Worm (Caenorhabditis elegans) whole organism, young adult: ENCODE results near the gene srr-4.
A peak's percentile ranks its signal among the peaks of the same experiment; 100 is the strongest.

ENCODE experiments used
- F10E7.11 ChIP-seq: sonication (generic microtip); optimal IDR thresholded peaks from 2 replicates; lab custom pipeline; 2017; ENCODE audit warnings: mild to moderate bottlenecking, missing genetic modification characterization, moderate library complexity, missing compliant biosample characterization
- F39B2.1 ChIP-seq: fragments of 200-800 bp; sonication (Bioruptor generic); IDR thresholded peaks from 2 replicates; pipeline ENCODE4 v1.3.6; 2022; ENCODE audit warnings: missing genetic modification reagents, missing genetic modification characterization, missing compliant biosample characterization
- F57A8.1 ChIP-seq: fragments of 200-800 bp; sonication (Bioruptor generic); optimal IDR thresholded peaks from 2 replicates; lab custom pipeline; 2018; ENCODE audit warnings: mild to moderate bottlenecking, missing genetic modification characterization, moderate library complexity, missing compliant biosample characterization
- F57C9.4 ChIP-seq: sonication (generic microtip); optimal IDR thresholded peaks from 2 replicates; lab custom pipeline; 2017; ENCODE audit warnings: mild to moderate bottlenecking, missing genetic modification characterization, missing compliant biosample characterization
- Y79H2A.3 ChIP-seq: fragments of 200-800 bp; sonication (Bioruptor generic); conservative IDR thresholded peaks from 2 replicates; pipeline ENCODE4 v1.3.6; 2022; ENCODE audit warnings: missing genetic modification reagents, missing genetic modification characterization, missing compliant biosample characterization
- attf-5 ChIP-seq: fragments of 200-800 bp; sonication (Bioruptor generic); optimal IDR thresholded peaks from 2 replicates; lab custom pipeline; 2018; ENCODE audit warnings: mild to moderate bottlenecking, missing genetic modification characterization, missing compliant biosample characterization
- cebp-1 ChIP-seq, 2 experiments: fragments of 200-800 bp in 1 of 2; sonication (Bioruptor generic) in 1 of 2; sonication (generic microtip) in 1 of 2; IDR thresholded peaks in 1 of 2; optimal IDR thresholded peaks in 1 of 2; 2 replicates each; pipeline versions ENCODE4 v1.3.6 to Lab custom; 2017 to 2022; ENCODE audit warnings: missing compliant biosample characterization in 2 of 2, missing genetic modification characterization in 2 of 2, mild to moderate bottlenecking in 1 of 2, missing genetic modification reagents in 1 of 2, moderate library complexity in 1 of 2
- ekl-4 ChIP-seq: fragments of 200-800 bp; sonication (Bioruptor generic); IDR thresholded peaks from 2 replicates; pipeline ENCODE4 v1.3.6; 2022; ENCODE audit warnings: missing genetic modification reagents, missing genetic modification characterization, missing compliant biosample characterization
- ets-4 ChIP-seq: fragments of 200-800 bp; sonication (Bioruptor generic); optimal IDR thresholded peaks from 2 replicates; lab custom pipeline; 2018; ENCODE audit warnings: mild to moderate bottlenecking, missing genetic modification characterization, missing compliant biosample characterization
- fkh-3 ChIP-seq: sonication (generic microtip); optimal IDR thresholded peaks from 2 replicates; lab custom pipeline; 2016; ENCODE audit warnings: mild to moderate bottlenecking, missing genetic modification characterization, missing compliant biosample characterization
- hsf-1 ChIP-seq: fragments of 200-800 bp; sonication (Bioruptor generic); IDR thresholded peaks from 2 replicates; pipeline ENCODE4 v1.3.6; 2022; ENCODE audit warnings: missing genetic modification reagents, missing genetic modification characterization, missing compliant biosample characterization
- lsl-1 ChIP-seq: fragments of 200-800 bp; sonication (Bioruptor generic); optimal IDR thresholded peaks from 2 replicates; lab custom pipeline; 2018; ENCODE audit warnings: mild to moderate bottlenecking, missing genetic modification characterization, moderate library complexity, missing compliant biosample characterization
- madf-3 ChIP-seq: fragments of 200-800 bp; sonication (Bioruptor generic); IDR thresholded peaks from 2 replicates; pipeline ENCODE4 v1.3.6; 2022; ENCODE audit warnings: missing genetic modification reagents, missing genetic modification characterization, missing compliant biosample characterization
- madf-6 ChIP-seq: fragments of 200-800 bp; sonication (Bioruptor generic); IDR thresholded peaks from 2 replicates; pipeline ENCODE4 v1.3.6; 2022; ENCODE audit warnings: missing genetic modification reagents, missing genetic modification characterization, missing compliant biosample characterization
- mel-28 ChIP-seq: sonication (generic microtip); optimal IDR thresholded peaks from 2 replicates; lab custom pipeline; 2016; ENCODE audit warnings: borderline replicate concordance, mild to moderate bottlenecking, missing genetic modification characterization, missing compliant biosample characterization
- nhr-80 ChIP-seq: sonication (generic microtip); optimal IDR thresholded peaks from 2 replicates; lab custom pipeline; 2016; ENCODE audit warnings: missing genetic modification characterization, missing compliant biosample characterization
- snpc-1.1 ChIP-seq: sonication (generic microtip); optimal IDR thresholded peaks from 2 replicates; lab custom pipeline; 2017; ENCODE audit warnings: missing genetic modification characterization, mild to moderate bottlenecking, missing compliant biosample characterization, antibody characterized with exemption, moderate library complexity, missing genotype, missing genetic modification reagents; ENCODE audit not compliant: insufficient read depth
- tbp1 ChIP-seq: fragments of 200-800 bp; sonication (Bioruptor generic); optimal IDR thresholded peaks from 2 replicates; lab custom pipeline; 2018; ENCODE audit warnings: mild to moderate bottlenecking, missing genetic modification characterization, missing compliant biosample characterization
- unc-62 ChIP-seq: fragments of 150-350 bp; optimal IDR thresholded peaks from 2 replicates; lab custom pipeline; 2014; ENCODE audit warnings: missing biosample characterization, missing genetic modification reagents, missing genetic modification characterization
- zim-3 ChIP-seq: sonication (generic microtip); optimal IDR thresholded peaks from 2 replicates; lab custom pipeline; 2017; ENCODE audit warnings: mild to moderate bottlenecking, missing genetic modification characterization, moderate library complexity, missing compliant biosample characterization
- ztf-28 ChIP-seq: fragments of 200-800 bp; sonication (Bioruptor generic); IDR thresholded peaks from 2 replicates; pipeline ENCODE4 v1.3.6; 2022; ENCODE audit warnings: missing genetic modification reagents, missing genetic modification characterization, missing compliant biosample characterization

The srr-4 gene

DNA sequence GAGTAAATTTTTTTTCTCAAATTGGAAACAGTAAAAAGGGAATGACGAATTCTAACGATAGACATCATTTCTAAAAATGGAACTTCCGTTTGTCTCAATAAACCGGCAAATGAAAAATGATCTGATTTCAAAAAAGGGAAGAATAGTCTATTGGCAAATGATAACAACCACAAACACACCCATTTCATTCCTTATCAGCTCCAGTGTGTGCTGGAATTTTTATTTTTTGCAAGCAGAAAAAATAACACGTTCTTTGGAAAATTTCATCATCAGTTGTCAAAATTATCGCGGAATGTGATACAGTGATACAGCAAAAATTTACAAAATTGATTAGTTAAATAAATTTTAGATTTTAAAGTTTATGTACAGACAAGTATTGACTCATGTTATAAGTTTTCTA lies 48.4 kb downstream of the srr-4 start:
- no peak for TF ChIP-seq fkh-3
- TF ChIP-seq ekl-4 = no peak
- peak; percentile 48; the same call in 1 of the 2 replicates for TF ChIP-seq cebp-1 (GFP tag; IDR thresholded peaks at IDR 0.05; lab: Robert Waterston, UW)
- TF ChIP-seq cebp-1 (tag; optimal IDR thresholded peaks at IDR 0.05; lab: Kevin White, UChicago) = peak; percentile 74
- no peak for TF ChIP-seq madf-3 (GFP tag; lab: Robert Waterston, UW)
- no peak for TF ChIP-seq attf-5 (GFP tag; lab: Kevin White, UChicago)
- no peak for TF ChIP-seq lsl-1 (GFP tag; lab: Kevin White, UChicago)
- TF ChIP-seq hsf-1 (GFP tag; lab: Robert Waterston, UW) = no peak
- TF ChIP-seq nhr-80 = peak; percentile 87
- TF ChIP-seq unc-62 (GFP tag; lab: Kevin White, UChicago) = peak; percentile 67
- TF ChIP-seq, all 124 proteins: peak for 3

DNA sequence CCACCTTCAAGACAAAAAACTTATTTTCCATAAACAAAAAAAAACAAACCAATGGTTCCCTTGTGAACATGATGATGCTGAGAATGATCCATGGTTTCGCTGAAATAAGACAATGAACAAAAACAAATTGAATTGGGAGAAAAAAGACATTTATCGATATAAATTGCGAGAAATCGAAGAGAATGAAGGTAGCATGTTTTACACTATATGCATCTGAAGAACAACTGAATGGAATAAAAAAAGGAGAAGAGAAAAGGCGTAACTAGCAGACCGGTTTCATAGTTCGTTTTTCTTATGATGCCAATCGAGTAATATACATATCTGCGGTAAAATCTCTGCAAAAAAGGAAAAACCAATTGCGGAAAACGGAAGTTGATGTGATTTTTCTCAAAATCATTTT lies 50.4 kb downstream of the srr-4 start, which contains the start of gene Y58A7A.1:
Y58A7A.1 (minus strand) TSS at position 101 of the 400 bp plus-strand sequence.
- TF ChIP-seq Y79H2A.3 (GFP tag; lab: Robert Waterston, UW) (no peak), snpc-1.1 (tag; lab: Kevin White, UChicago) (no peak), F10E7.11 (tag; lab: Kevin White, UChicago) (no peak), madf-6 (no peak), F39B2.1 (no peak), hsf-1 (GFP tag; lab: Robert Waterston, UW) (no peak), F57C9.4 (tag; lab: Kevin White, UChicago) (no peak), F57A8.1 (GFP tag; lab: Kevin White, UChicago) (no peak), madf-3 (GFP tag; lab: Robert Waterston, UW) (no peak), fkh-3 (no peak), ets-4 (GFP tag; lab: Kevin White, UChicago) (no peak), tbp1 (GFP tag; lab: Kevin White, UChicago) (no peak), ztf-28 (no peak), zim-3 (no peak), mel-28 (no peak)
